Worm (Caenorhabditis elegans) whole organism, late embryonic: ENCODE data around the gene gpa-7.

Experiments
- madf-2 ChIP-seq: sonication (generic microtip); optimal IDR thresholded peaks from 2 replicates; lab custom pipeline; 2017; ENCODE audit warnings: missing genetic modification characterization, missing compliant biosample characterization
- nfya-1 ChIP-seq: sonication (generic microtip); optimal IDR thresholded peaks from 2 replicates; lab custom pipeline; 2017; ENCODE audit warnings: missing genetic modification characterization, mild to moderate bottlenecking, missing compliant biosample characterization, antibody characterized with exemption, moderate library complexity
- pha-2 ChIP-seq: sonication (generic microtip); optimal IDR thresholded peaks from 2 replicates; lab custom pipeline; 2017; ENCODE audit warnings: mild to moderate bottlenecking, missing genetic modification characterization, missing compliant biosample characterization
- sox-2 ChIP-seq: fragments of 200-800 bp; sonication (Bioruptor generic); IDR thresholded peaks from 2 replicates; pipeline ENCODE4 v1.3.6; 2022; ENCODE audit warnings: missing genetic modification reagents, missing genetic modification characterization, missing compliant biosample characterization

DNA sequence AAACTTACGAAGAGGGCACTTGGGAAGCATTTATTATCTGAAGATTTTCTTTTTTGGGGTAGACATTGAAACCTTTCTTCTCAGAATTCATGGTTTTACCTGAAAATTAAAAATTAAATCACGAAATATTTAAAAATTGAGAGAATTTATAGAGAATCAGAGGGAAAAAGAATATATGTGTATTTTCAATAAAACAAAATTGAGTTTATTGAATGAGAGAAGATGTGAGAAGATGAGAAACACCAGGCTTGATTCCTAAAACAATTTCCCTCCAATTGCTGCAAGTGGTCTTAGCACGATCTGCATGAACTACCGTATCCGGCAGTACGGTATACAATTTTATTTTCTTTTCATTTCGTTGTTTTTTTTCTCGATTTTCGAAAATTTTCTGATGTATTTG lies 46.7 kb upstream of the gpa-7 start, which contains the start of gene R11A8.1:
- TF ChIP-seq pha-2 (tag; lab: Kevin White, UChicago) (no peak), madf-2 (tag; lab: Kevin White, UChicago) (no peak), nfya-1 (tag; lab: Kevin White, UChicago) (no peak), sox-2 (GFP tag; lab: Robert Waterston, UW) (no peak)
